Worm (Caenorhabditis elegans) whole organism, L4 larva: ENCODE data around the gene H39E20.1.

Source experiments
- F44E2.7 ChIP-seq: fragments of 200-800 bp; sonication (Bioruptor generic); IDR thresholded peaks from 2 replicates; pipeline ENCODE4 v2.1.2; 2022; ENCODE audit warnings: missing genetic modification characterization, missing compliant biosample characterization
- aly-2 ChIP-seq: sonication (generic microtip); optimal IDR thresholded peaks from 2 replicates; lab custom pipeline; 2018; ENCODE audit warnings: missing biosample characterization, missing genetic modification characterization
- cey-2 ChIP-seq: sonication (generic microtip); optimal IDR thresholded peaks from 3 replicates; lab custom pipeline; 2017; ENCODE audit warnings: missing genetic modification characterization, mild to moderate bottlenecking, missing compliant biosample characterization, antibody characterized with exemption, borderline replicate concordance; ENCODE audit not compliant: insufficient read depth
- fkh-10 ChIP-seq: fragments of 150-350 bp; optimal IDR thresholded peaks from 2 replicates; lab custom pipeline; 2014; ENCODE audit warnings: missing biosample characterization, missing genetic modification reagents, missing genetic modification characterization
- nhr-28 ChIP-seq: fragments of 150-350 bp; optimal IDR thresholded peaks from 2 replicates; lab custom pipeline; 2014; ENCODE audit warnings: missing biosample characterization, missing genetic modification characterization
- nhr-48 ChIP-seq: sonication (generic microtip); optimal IDR thresholded peaks from 2 replicates; lab custom pipeline; 2016; ENCODE audit warnings: mild to moderate bottlenecking, missing genetic modification characterization, missing compliant biosample characterization
- nhr-76 ChIP-seq: fragments of 150-350 bp; optimal IDR thresholded peaks from 2 replicates; lab custom pipeline; 2014; ENCODE audit warnings: missing biosample characterization, missing genetic modification characterization
- pha-4 ChIP-seq, 2 experiments: fragments of 150-350 bp in 1 of 2; fragments of 200-800 bp in 1 of 2; sonication (Bioruptor generic) in 1 of 2; IDR thresholded peaks in 1 of 2; optimal IDR thresholded peaks in 1 of 2; 2 replicates each; pipeline versions ENCODE4 v1.3.6 to Lab custom; 2014 to 2022; ENCODE audit warnings: missing genetic modification characterization in 2 of 2, missing genetic modification reagents in 2 of 2, missing biosample characterization in 1 of 2, missing compliant biosample characterization in 1 of 2
- skn-1 ChIP-seq: fragments of 150-350 bp; optimal IDR thresholded peaks from 2 replicates; lab custom pipeline; 2014; ENCODE audit warnings: missing biosample characterization, missing genetic modification characterization
- snpc-4 ChIP-seq: fragments of 150-350 bp; optimal IDR thresholded peaks from 2 replicates; lab custom pipeline; 2014; ENCODE audit warnings: missing biosample characterization, missing genetic modification characterization
- zip-11 ChIP-seq: fragments of 200-800 bp; sonication (Bioruptor generic); IDR thresholded peaks from 2 replicates; pipeline ENCODE4 v1.3.6; 2022; ENCODE audit warnings: missing genetic modification characterization, missing compliant biosample characterization

DNA sequence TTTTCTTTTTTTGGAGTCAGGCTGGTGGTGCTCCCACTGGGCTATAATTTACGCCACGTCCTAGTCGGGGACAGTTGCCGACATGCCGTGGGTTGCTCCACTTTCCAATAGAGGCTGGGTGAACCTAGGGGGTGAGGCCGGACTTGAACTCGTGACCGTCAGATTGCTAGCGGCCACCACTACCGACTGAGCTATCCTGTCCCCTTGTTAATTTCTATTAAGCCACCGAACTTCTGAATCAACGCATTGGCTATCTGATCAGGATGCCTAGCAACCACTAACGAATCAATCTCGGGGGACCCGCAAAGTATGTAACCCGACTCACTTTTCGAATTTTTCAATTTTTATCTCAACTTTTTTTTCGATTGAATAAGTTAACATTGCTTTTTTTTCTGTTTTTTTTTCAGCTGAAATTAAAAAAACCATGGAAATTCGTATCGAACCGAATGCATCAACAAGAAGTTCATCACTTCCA lies 10.5 kb downstream of the H39E20.1 start, which contains the start of gene F56C3.1:
- TF ChIP-seq aly-2 (tag; lab: Kevin White, UChicago) (no peak), snpc-4 (tag; lab: Kevin White, UChicago) (no peak), nhr-48 (tag; lab: Kevin White, UChicago) (no peak), pha-4 (GFP tag; IDR thresholded peaks at IDR 0.05; lab: Robert Waterston, UW) (no peak), pha-4 (tag; optimal IDR thresholded peaks at IDR 0.05; lab: Kevin White, UChicago) (no peak), fkh-10 (GFP tag; lab: Kevin White, UChicago) (no peak), skn-1 (tag; lab: Kevin White, UChicago) (no peak), F44E2.7 (no peak), nhr-76 (no peak), cey-2 (no peak), nhr-28 (tag; lab: Kevin White, UChicago) (no peak), zip-11 (GFP tag; lab: Robert Waterston, UW) (no peak)
